Worm (Caenorhabditis elegans) whole organism, L4/young adult: ENCODE measurements around the gene srh-1.
A peak's percentile ranks its signal among the peaks of the same experiment; 100 is the strongest.

ENCODE experiments used
- W03F9.2 ChIP-seq: fragments of 150-350 bp; optimal IDR thresholded peaks from 2 replicates; lab custom pipeline; 2014; ENCODE audit warnings: missing biosample characterization, missing genetic modification characterization
- dao-5 ChIP-seq: sonication (generic microtip); optimal IDR thresholded peaks from 2 replicates; lab custom pipeline; 2016; ENCODE audit warnings: missing genotype, missing genetic modification characterization, moderate library complexity, missing compliant biosample characterization
- him-1 ChIP-seq: sonication (generic microtip); optimal IDR thresholded peaks from 2 replicates; lab custom pipeline; 2016; ENCODE audit warnings: missing genotype, missing genetic modification reagents, missing genetic modification characterization, missing compliant biosample characterization

srh-1 gene

ce11 chrV:11528633-11529327 lies 43.1 kb downstream of the srh-1 start:
- no peak for TF ChIP-seq him-1 (tag; lab: Kevin White, UChicago)
- no peak for TF ChIP-seq dao-5 (tag; lab: Kevin White, UChicago)
- TF ChIP-seq W03F9.2 (tag; lab: Kevin White, UChicago), result no peak

DNA sequence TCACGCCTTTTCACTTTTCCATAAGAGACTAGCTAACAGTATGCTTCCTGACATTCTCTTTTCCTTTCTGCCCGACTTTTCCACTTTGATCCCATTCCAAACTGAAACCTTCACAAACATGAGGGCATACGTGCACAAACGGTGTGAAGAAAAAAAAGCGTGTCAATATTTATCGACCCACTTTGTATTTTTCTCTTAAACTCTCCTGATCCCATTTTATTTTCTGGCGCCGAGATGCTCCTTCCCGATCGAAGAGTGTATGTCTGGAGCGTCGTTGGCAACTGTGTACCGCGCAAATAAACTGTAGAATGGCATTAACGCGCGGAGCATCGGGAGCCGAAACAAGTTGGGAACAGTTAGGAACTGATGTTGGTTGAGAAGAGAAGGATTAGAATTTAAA lies 43.9 kb downstream of the srh-1 start:
- TF ChIP-seq W03F9.2 (tag; lab: Kevin White, UChicago) (no peak), dao-5 (tag; lab: Kevin White, UChicago) (no peak), him-1 (tag; lab: Kevin White, UChicago) (no peak)

DNA sequence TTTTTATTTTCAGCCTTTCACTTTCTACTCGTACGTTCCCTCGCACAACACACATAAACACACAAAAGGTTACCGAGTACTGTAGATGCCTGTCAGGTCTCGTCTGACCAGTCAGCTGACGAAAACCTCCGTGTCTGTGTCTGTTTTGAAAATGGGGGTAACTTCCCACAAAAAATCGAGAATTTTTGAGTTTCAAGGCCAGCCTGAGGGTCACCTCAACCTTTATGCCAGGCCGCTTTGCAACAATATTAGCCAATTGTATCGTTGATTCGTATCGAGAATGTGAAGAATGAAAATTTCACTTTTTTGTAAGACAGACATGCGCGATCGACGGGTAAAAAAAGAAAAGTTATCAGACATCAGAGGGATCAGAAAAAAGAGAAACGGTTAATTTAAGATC lies 45.4 kb downstream of the srh-1 start:
- TF ChIP-seq W03F9.2 (tag; lab: Kevin White, UChicago), result no peak

DNA sequence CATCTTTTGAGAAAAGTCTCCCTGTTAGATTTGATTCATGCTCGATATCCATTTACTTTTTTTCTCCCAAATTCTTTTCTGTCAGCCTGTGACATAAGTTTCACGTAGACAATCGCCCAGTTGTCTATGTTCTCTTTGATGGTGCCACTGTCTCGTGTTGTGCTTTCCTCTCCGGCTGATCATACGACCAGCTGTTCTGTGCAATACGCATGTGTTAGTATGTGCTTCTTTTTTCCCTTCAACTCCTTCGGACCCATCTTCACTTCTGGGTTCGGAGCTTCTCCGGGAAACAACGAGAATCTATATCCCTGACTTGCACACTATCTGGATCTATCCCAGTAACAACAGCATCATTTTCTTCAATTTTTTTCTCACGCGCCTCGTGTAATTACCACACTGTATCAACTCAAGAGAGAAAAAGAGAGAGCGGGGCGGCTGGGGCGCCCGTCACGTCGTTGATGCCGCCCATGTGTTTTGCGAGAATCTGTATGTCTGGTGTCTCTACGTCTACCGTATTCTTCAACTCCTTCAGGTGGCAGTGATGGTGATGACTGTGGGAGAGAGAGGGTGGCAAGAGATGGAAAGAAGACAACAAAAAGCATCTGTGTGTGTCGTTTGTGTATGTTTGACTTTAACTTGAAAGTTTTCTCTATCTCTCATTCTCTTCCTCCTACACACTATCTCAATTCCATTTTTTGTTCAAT lies 46.3 kb downstream of the srh-1 start:
- no peak for TF ChIP-seq him-1 (tag; lab: Kevin White, UChicago)
- peak; percentile 43 for TF ChIP-seq dao-5 (tag; lab: Kevin White, UChicago)
- TF ChIP-seq W03F9.2 (tag; lab: Kevin White, UChicago), result peak; percentile 23

DNA sequence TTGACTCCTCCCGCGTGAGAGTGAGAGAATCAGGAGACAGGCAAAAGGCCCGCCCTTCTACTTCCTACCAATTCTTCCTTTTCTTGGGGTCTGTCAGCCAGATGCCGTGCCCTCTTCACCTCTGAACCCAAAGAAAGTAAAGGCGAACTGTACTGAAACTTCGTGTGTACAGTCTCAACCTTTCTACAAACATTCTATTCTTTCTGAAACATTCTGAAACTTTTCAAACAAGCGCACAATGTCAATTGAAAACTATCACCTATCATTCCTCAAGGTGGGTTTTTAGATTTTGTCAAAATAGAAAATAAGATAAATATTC lies 46.8 kb downstream of the srh-1 start:
- TF ChIP-seq him-1 (tag; lab: Kevin White, UChicago), result no peak
- no peak for TF ChIP-seq dao-5 (tag; lab: Kevin White, UChicago)

DNA sequence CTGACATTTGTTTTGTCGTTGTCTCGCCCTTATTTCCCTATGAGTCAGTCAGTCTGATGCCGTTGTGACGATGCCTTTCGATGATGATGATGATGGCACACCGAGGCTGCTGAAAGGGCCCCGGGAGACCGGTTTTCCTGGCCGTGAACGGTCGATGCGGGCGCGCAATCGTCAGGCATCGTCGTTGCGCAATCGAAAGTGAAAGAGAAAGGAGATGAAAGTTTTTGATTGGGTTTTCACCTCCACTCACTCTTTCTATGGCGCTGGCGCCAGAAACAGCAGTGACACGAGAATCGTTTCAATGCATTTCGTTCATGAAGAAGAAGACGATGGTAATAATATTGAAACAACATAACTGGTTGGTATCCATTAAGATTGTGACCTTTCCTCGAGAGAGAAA lies 47.3 kb downstream of the srh-1 start:
- TF ChIP-seq him-1 (tag; lab: Kevin White, UChicago), result no peak
- no peak for TF ChIP-seq W03F9.2 (tag; lab: Kevin White, UChicago)
- no peak for TF ChIP-seq dao-5 (tag; lab: Kevin White, UChicago)

DNA sequence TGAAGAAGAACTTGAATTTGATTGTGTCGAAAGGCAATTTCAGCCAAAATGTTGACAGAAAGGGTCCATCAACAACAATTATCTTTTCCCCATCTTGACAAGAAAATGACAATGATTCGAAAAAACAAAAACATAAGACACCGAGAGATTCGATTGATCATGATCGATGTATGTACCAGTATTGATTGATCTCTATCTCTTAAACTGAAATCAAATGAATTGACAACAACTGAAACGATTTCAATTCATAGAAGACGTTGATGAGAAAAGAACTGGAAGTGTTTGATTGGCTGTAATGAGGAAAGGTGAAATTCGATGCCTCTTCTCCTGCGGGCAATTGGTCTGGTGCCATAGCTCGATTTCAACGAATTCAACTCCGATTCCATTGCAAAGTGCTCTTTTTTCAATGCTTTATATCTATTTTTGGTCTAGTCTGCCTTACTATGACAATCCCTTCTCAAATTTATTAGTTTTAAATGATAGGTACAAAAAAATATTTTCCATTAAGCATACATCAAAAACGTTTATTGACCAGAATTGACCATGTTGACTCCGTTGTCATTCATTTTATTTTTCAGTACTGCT lies 47.8 kb downstream of the srh-1 start:
- TF ChIP-seq him-1 (tag; lab: Kevin White, UChicago) (no peak), W03F9.2 (tag; lab: Kevin White, UChicago) (no peak), dao-5 (tag; lab: Kevin White, UChicago) (no peak)

- no peak for TF ChIP-seq W03F9.2 (tag; lab: Kevin White, UChicago)
These were observed 49.0 kb downstream of the srh-1 start for ce11 chrV:11534495-11535189.

DNA sequence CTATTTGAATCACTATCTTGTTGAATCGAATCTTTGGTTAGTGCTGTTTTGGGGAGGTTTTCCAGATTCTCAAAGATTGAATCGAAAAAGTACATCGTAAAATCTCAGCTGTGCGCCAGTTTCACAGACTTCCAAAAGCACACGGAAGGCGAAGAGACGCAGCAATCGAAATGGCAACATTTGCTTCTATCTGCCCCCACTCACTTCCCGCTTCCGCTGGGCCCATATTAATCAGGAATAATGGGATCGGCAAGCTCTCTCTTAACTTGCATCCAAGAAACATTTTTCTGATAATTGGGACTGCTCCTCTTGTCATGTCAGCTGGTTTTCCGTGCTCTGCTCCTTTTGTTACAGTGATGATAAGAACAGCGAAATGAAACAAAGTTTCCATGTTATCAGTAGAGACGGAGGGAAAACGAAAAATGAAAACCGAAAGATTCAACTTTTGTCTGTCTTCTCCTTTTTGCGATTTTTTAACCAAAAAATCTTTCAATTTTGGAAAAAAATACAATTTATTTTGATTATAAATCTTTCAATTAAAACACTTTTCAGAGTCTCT lies 49.9 kb downstream of the srh-1 start:
- TF ChIP-seq dao-5 (tag; lab: Kevin White, UChicago) (no peak), him-1 (tag; lab: Kevin White, UChicago) (no peak), W03F9.2 (tag; lab: Kevin White, UChicago) (peak; percentile 40)

ce11 chrV:11536667-11537066 lies 51.0 kb downstream of the srh-1 start:
- TF ChIP-seq him-1 (tag; lab: Kevin White, UChicago) (no peak), dao-5 (tag; lab: Kevin White, UChicago) (no peak), W03F9.2 (tag; lab: Kevin White, UChicago) (no peak)
